Worm (Caenorhabditis elegans) whole organism, L2 larva: ENCODE data around the gene Y55F3AM.5.

Experiments used
- C34F6.9 ChIP-seq: fragments of 150-350 bp; optimal IDR thresholded peaks from 2 replicates; lab custom pipeline; 2014; ENCODE audit warnings: missing biosample characterization, missing genetic modification characterization
- F13H6.1 ChIP-seq: sonication (generic microtip); optimal IDR thresholded peaks from 2 replicates; lab custom pipeline; 2016; ENCODE audit warnings: missing genetic modification characterization, missing compliant biosample characterization
- Y55F3AM.14 ChIP-seq: fragments of 200-800 bp; sonication (Bioruptor generic); optimal IDR thresholded peaks from 2 replicates; lab custom pipeline; 2018; ENCODE audit warnings: mild to moderate bottlenecking, missing genetic modification characterization, missing compliant biosample characterization
- ZK546.5 ChIP-seq: sonication (generic microtip); optimal IDR thresholded peaks from 2 replicates; lab custom pipeline; 2017; ENCODE audit warnings: missing biosample characterization, missing genetic modification characterization
- alr-1 ChIP-seq: fragments of 150-350 bp; optimal IDR thresholded peaks from 2 replicates; lab custom pipeline; 2014; ENCODE audit warnings: missing biosample characterization, missing genetic modification characterization
- aly-2 ChIP-seq: fragments of 150-350 bp; optimal IDR thresholded peaks from 2 replicates; lab custom pipeline; 2014; ENCODE audit warnings: missing biosample characterization, missing genetic modification characterization
- ama-1 ChIP-seq: fragments of 150-350 bp; optimal IDR thresholded peaks from 2 replicates; lab custom pipeline; 2018; ENCODE audit warnings: inconsistent platforms
- ceh-16 ChIP-seq: fragments of 150-350 bp; optimal IDR thresholded peaks from 2 replicates; lab custom pipeline; 2014; ENCODE audit warnings: missing biosample characterization, missing genetic modification characterization
- crh-2 ChIP-seq: sonication (generic microtip); optimal IDR thresholded peaks from 2 replicates; lab custom pipeline; 2017; ENCODE audit warnings: missing biosample characterization, missing genetic modification characterization
- dmd-4 ChIP-seq: sonication (generic microtip); optimal IDR thresholded peaks from 2 replicates; lab custom pipeline; 2017; ENCODE audit warnings: missing biosample characterization, missing genetic modification characterization
- elt-1 ChIP-seq: fragments of 150-350 bp; optimal IDR thresholded peaks from 2 replicates; lab custom pipeline; 2014; ENCODE audit warnings: missing biosample characterization, missing genetic modification characterization
- elt-3 ChIP-seq: sonication (generic microtip); optimal IDR thresholded peaks from 2 replicates; lab custom pipeline; 2017; ENCODE audit warnings: missing biosample characterization, missing genetic modification characterization
- fos-1 ChIP-seq: fragments of 150-350 bp; optimal IDR thresholded peaks from 2 replicates; lab custom pipeline; 2014; ENCODE audit warnings: missing biosample characterization, missing genetic modification characterization
- gmeb-1 ChIP-seq: fragments of 150-350 bp; optimal IDR thresholded peaks from 2 replicates; lab custom pipeline; 2014; ENCODE audit warnings: missing biosample characterization, missing genetic modification characterization
- lin-11 ChIP-seq: fragments of 150-350 bp; sonication (generic microtip); optimal IDR thresholded peaks from 2 replicates; lab custom pipeline; 2014; ENCODE audit warnings: missing biosample characterization, missing genetic modification characterization, inconsistent platforms, mixed read lengths
- lin-13 ChIP-seq: fragments of 150-350 bp; optimal IDR thresholded peaks from 2 replicates; lab custom pipeline; 2014; ENCODE audit warnings: missing biosample characterization, missing genetic modification reagents, missing genetic modification characterization
- lin-39 ChIP-seq: fragments of 150-350 bp; optimal IDR thresholded peaks from 2 replicates; lab custom pipeline; 2014; ENCODE audit warnings: missing biosample characterization, missing genetic modification reagents, missing genetic modification characterization
- lsy-2 ChIP-seq, 2 experiments: fragments of 150-350 bp in 1 of 2; sonication (generic microtip) in 1 of 2; optimal IDR thresholded peaks; 2 replicates each; lab custom pipeline; 2014 to 2017; ENCODE audit warnings: missing biosample characterization in 2 of 2, missing genetic modification characterization in 2 of 2
- mab-5 ChIP-seq: fragments of 150-350 bp; optimal IDR thresholded peaks from 2 replicates; lab custom pipeline; 2014; ENCODE audit warnings: missing biosample characterization, missing genetic modification characterization
- mdl-1 ChIP-seq, 2 experiments: fragments of 150-350 bp in 1 of 2; sonication (generic microtip) in 1 of 2; optimal IDR thresholded peaks; 2 replicates each; lab custom pipeline; 2017; ENCODE audit warnings: missing biosample characterization in 2 of 2, missing genetic modification characterization in 2 of 2
- nhr-10 ChIP-seq: sonication (generic microtip); optimal IDR thresholded peaks from 2 replicates; lab custom pipeline; 2017; ENCODE audit warnings: missing biosample characterization, missing genetic modification characterization
- nhr-11 ChIP-seq: fragments of 150-350 bp; optimal IDR thresholded peaks from 2 replicates; lab custom pipeline; 2014; ENCODE audit warnings: missing biosample characterization, missing genetic modification characterization
- nhr-12 ChIP-seq: fragments of 150-350 bp; optimal IDR thresholded peaks from 2 replicates; lab custom pipeline; 2014; ENCODE audit warnings: missing biosample characterization, missing genetic modification characterization
- nhr-129 ChIP-seq: fragments of 150-350 bp; optimal IDR thresholded peaks from 2 replicates; lab custom pipeline; 2014; ENCODE audit warnings: missing biosample characterization, missing genetic modification characterization
- nhr-21 ChIP-seq: fragments of 150-350 bp; optimal IDR thresholded peaks from 2 replicates; lab custom pipeline; 2014; ENCODE audit warnings: missing biosample characterization, missing genetic modification characterization
- nhr-23 ChIP-seq: fragments of 150-350 bp; optimal IDR thresholded peaks from 2 replicates; lab custom pipeline; 2014; ENCODE audit warnings: missing biosample characterization, missing genetic modification reagents, missing genetic modification characterization
- nhr-237 ChIP-seq: fragments of 150-350 bp; optimal IDR thresholded peaks from 2 replicates; lab custom pipeline; 2014; ENCODE audit warnings: missing biosample characterization, missing genetic modification characterization
- nhr-25 ChIP-seq: fragments of 150-350 bp; sonication (generic microtip); optimal IDR thresholded peaks from 3 replicates; lab custom pipeline; 2014; ENCODE audit warnings: missing biosample characterization, missing genetic modification characterization
- nhr-77 ChIP-seq: fragments of 150-350 bp; optimal IDR thresholded peaks from 2 replicates; lab custom pipeline; 2014; ENCODE audit warnings: missing biosample characterization, missing genetic modification characterization
- peb-1 ChIP-seq: fragments of 150-350 bp; optimal IDR thresholded peaks from 2 replicates; lab custom pipeline; 2014; ENCODE audit warnings: missing biosample characterization, missing genetic modification characterization
- sem-4 ChIP-seq: fragments of 150-350 bp; optimal IDR thresholded peaks from 2 replicates; lab custom pipeline; 2014; ENCODE audit warnings: missing biosample characterization, missing genetic modification reagents, missing genetic modification characterization
- sma-9 ChIP-seq, 2 experiments: fragments of 150-350 bp in 1 of 2; sonication (generic microtip) in 1 of 2; optimal IDR thresholded peaks; 2 replicates each; lab custom pipeline; 2014 to 2016; ENCODE audit warnings: missing genetic modification characterization in 2 of 2, mild to moderate bottlenecking in 1 of 2, missing biosample characterization in 1 of 2, missing compliant biosample characterization in 1 of 2, missing genetic modification reagents in 1 of 2, moderate library complexity in 1 of 2
- snpc-4 ChIP-seq: fragments of 150-350 bp; optimal IDR thresholded peaks from 2 replicates; lab custom pipeline; 2014; ENCODE audit warnings: missing biosample characterization, missing genetic modification characterization
- unc-39 ChIP-seq: fragments of 150-350 bp; optimal IDR thresholded peaks from 2 replicates; lab custom pipeline; 2014; ENCODE audit warnings: missing biosample characterization, missing genetic modification characterization
- unc-55 ChIP-seq: fragments of 150-350 bp; sonication (generic microtip); optimal IDR thresholded peaks from 3 replicates; lab custom pipeline; 2014; ENCODE audit warnings: missing biosample characterization, missing genetic modification reagents, missing genetic modification characterization
- unc-62 ChIP-seq: fragments of 150-350 bp; optimal IDR thresholded peaks from 2 replicates; lab custom pipeline; 2014; ENCODE audit warnings: missing biosample characterization, missing genetic modification reagents, missing genetic modification characterization
- zag-1 ChIP-seq: fragments of 150-350 bp; optimal IDR thresholded peaks from 2 replicates; lab custom pipeline; 2014; ENCODE audit warnings: missing biosample characterization, missing genetic modification characterization
- ztf-11 ChIP-seq: sonication (generic microtip); optimal IDR thresholded peaks from 2 replicates; lab custom pipeline; 2017; ENCODE audit warnings: missing biosample characterization, missing genetic modification characterization
- ztf-4 ChIP-seq: fragments of 150-350 bp; optimal IDR thresholded peaks from 2 replicates; lab custom pipeline; 2014; ENCODE audit warnings: missing biosample characterization, missing genetic modification characterization

Y55F3AM.5 gene

DNA sequence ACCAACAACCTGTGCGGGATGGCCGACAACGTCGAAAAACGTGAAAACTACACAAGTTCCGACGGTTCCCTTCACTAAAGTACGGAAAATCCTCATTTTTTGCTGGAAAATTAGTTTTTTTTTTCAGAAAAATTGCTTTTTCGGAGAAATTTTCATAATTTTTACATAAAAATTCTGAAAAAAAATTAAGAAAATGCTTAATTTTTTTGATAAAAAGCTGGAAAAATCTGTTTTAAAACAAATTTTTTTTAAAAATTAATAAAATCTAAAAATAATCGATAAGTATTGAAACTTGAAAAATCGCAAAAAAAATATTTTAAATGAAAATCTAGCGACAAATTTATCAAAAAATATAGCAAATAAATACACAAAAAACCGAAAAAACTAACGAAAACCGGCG is 6.7 kb downstream of the Y55F3AM.5 start, which contains the start of gene immp-2:
Gene immp-2 (minus strand): TSS at position 101 of the 400 bp plus-strand sequence.
- TF ChIP-seq elt-3 (tag; lab: Kevin White, UChicago) (no peak), F13H6.1 (no peak), nhr-12 (no peak), lsy-2 (tag; optimal IDR thresholded peaks at IDR 0.05; lab: Kevin White, UChicago) (no peak), nhr-23 (tag; lab: Kevin White, UChicago) (no peak), sem-4 (tag; lab: Kevin White, UChicago) (no peak), unc-39 (no peak), nhr-77 (tag; lab: Kevin White, UChicago) (no peak)
- TF ChIP-seq, all 48 proteins: peak for 0

DNA sequence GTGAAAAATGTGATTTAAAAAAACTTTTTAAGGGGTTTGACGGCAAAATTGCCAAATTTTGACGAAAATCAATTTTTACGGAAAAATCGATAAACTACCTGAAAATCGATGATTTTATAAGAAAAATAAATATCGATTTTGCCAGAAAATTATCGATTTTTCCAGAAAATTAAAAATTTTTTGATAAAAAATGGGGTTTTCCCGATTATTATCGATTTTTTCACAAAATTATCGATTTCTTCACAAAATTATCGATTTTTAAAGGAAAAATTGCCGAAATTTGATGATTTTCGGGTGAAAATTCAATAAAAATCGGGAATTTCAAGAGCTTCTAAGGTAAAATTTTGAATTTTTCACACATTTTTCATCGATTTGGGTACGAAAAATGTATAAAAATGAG is 7.6 kb downstream of the Y55F3AM.5 start:
- TF ChIP-seq nhr-237 (tag; lab: Kevin White, UChicago) (no peak), aly-2 (tag; lab: Kevin White, UChicago) (no peak), F13H6.1 (no peak), nhr-11 (tag; lab: Kevin White, UChicago) (no peak), elt-1 (tag; lab: Kevin White, UChicago) (no peak), ZK546.5 (tag; lab: Kevin White, UChicago) (no peak), ztf-4 (tag; lab: Kevin White, UChicago) (no peak), dmd-4 (no peak), elt-3 (tag; lab: Kevin White, UChicago) (no peak), sma-9 (GFP tag; optimal IDR thresholded peaks at IDR 0.05; lab: Kevin White, UChicago) (no peak), sma-9 (tag; optimal IDR thresholded peaks at IDR 0.05; lab: Kevin White, UChicago) (no peak), nhr-77 (tag; lab: Kevin White, UChicago) (no peak)

DNA sequence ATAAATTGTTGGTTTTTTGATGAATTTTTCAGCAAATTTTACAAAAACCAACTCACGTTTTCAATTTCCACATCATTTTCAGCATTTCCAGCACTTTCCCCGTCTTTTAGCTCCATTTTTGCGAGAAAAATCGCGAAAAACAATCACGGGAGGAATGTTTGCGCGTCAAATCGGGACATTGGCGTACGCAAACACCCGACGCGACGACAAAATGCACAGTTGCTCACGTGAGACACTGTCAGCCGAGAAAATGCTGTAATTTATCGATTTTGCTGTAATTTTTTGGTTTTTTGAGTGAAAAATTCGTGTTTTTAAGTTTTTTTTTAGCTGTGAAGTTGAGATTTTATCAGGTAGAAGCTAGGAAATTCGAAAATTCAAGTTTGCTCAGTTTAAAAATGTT is 10.5 kb downstream of the Y55F3AM.5 start, which contains the start of gene Y55F3AM.9:
Gene Y55F3AM.9 (minus strand): TSS at position 189 of the 400 bp plus-strand sequence.
- TF ChIP-seq nhr-77 (tag; lab: Kevin White, UChicago) (no peak), unc-55 (GFP tag; lab: Kevin White, UChicago) (peak; percentile 64), nhr-129 (tag; lab: Kevin White, UChicago) (peak; percentile 42), fos-1 (tag; lab: Kevin White, UChicago) (peak; percentile 27), crh-2 (tag; lab: Kevin White, UChicago) (peak; percentile 20), unc-62 (GFP tag; lab: Kevin White, UChicago) (no peak), ama-1 (lab: Kevin White, UChicago) (peak; percentile 18), lsy-2 (tag; optimal IDR thresholded peaks at IDR 0.05; lab: Kevin White, UChicago) (peak; percentile 33 to 76), C34F6.9 (peak; percentile 66), gmeb-1 (peak; percentile 34)

DNA sequence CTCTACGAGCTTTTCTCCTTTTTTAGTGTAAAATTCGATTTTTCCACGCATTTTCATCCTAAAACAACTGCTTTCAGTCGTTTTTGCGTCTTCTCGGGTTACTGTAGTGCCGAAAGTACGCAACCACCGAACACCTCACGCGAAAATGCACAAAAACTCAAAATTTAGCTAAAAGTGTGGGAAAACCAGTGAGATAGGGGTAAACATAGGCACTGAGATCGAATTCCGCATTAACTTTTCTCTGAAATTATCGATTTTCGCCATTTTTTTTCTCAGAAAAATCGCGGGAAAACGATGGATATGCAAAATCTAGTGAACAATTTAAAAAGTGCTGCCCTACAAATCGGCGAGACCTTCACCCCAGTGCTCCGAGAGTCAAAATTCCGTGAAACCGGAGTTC is 11.2 kb downstream of the Y55F3AM.5 start, which contains the start of gene atg-3:
Gene atg-3 (plus strand): TSS at position 301 of the 400 bp plus-strand sequence.
- TF ChIP-seq dmd-4 = no peak
- TF ChIP-seq mab-5 (tag; lab: Kevin White, UChicago) = no peak
- TF ChIP-seq crh-2 (tag; lab: Kevin White, UChicago) = no peak
- no peak for TF ChIP-seq lin-11 (tag; lab: Kevin White, UChicago)

DNA sequence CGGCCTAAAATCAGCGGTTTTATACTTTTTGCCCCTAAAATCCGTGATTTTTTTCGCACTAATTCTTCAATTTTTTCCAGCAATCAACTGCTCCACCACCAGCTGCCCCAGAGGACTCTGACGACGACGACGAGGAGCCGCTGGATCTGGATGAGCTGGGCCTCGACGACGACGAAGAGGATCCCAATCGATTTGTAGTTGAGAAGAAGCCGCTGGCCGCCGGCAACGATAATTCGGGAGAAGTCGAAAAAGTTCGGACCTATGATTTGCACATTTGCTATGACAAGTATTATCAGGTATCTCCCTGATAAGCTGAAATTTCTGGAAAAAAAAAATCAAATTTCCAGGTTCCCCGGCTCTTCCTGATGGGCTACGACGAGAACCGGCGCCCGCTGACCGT is 12.8 kb downstream of the Y55F3AM.5 start:
- TF ChIP-seq unc-55 (GFP tag; lab: Kevin White, UChicago) (no peak), mab-5 (tag; lab: Kevin White, UChicago) (no peak), nhr-237 (tag; lab: Kevin White, UChicago) (no peak), fos-1 (tag; lab: Kevin White, UChicago) (no peak), nhr-11 (tag; lab: Kevin White, UChicago) (no peak), nhr-10 (tag; lab: Kevin White, UChicago) (no peak), Y55F3AM.14 (GFP tag; lab: Kevin White, UChicago) (no peak), ztf-4 (tag; lab: Kevin White, UChicago) (no peak), sma-9 (GFP tag; optimal IDR thresholded peaks at IDR 0.05; lab: Kevin White, UChicago) (no peak), sma-9 (tag; optimal IDR thresholded peaks at IDR 0.05; lab: Kevin White, UChicago) (no peak)
- TF ChIP-seq, all 48 proteins: peak for 0

DNA sequence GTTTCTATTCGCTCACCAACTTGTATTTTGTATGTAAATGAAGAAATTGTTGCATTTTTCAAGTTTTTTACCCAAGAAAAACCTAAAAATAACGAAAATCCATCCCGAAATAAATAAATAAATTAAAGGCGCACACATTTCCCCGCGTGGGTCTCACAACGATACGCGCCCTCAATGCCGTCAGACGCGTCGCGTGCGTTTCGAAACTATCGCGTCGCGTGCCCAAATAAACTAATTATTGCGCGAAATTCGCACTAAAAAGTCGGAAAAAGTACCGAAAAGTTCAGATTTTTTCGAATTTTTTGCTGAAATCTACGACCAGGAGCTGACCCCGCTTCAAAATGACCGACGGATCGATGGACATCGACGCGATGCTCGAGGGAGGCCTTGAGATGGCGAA is 13.4 kb downstream of the Y55F3AM.5 start, which contains the start of gene rbm-39:
Gene rbm-39 (plus strand): TSS at position 178 of the 400 bp plus-strand sequence.
- TF ChIP-seq alr-1 (tag; lab: Kevin White, UChicago) (no peak), Y55F3AM.14 (GFP tag; lab: Kevin White, UChicago) (no peak), lsy-2 (tag; optimal IDR thresholded peaks at IDR 0.05; lab: Kevin White, UChicago) (peak; percentile 80 to 90), ceh-16 (tag; lab: Kevin White, UChicago) (peak; percentile 26), mdl-1 (tag; optimal IDR thresholded peaks at IDR 0.05; lab: Kevin White, UChicago) (peak in 1 of 2 experiments; percentile 59), lin-13 (peak; percentile 87), snpc-4 (peak; percentile 52), dmd-4 (no peak), ztf-4 (tag; lab: Kevin White, UChicago) (peak; percentile 20), mab-5 (tag; lab: Kevin White, UChicago) (peak; percentile 5), crh-2 (tag; lab: Kevin White, UChicago) (peak; percentile 84), ama-1 (lab: Kevin White, UChicago) (peak; percentile 59), unc-39 (no peak), nhr-21 (tag; lab: Kevin White, UChicago) (peak; percentile 70), fos-1 (tag; lab: Kevin White, UChicago) (peak; percentile 48), zag-1 (tag; lab: Kevin White, UChicago) (no peak), nhr-25 (tag; lab: Kevin White, UChicago) (peak; percentile 68), lin-39 (no peak), F13H6.1 (peak; percentile 76), lin-11 (tag; lab: Kevin White, UChicago) (peak; percentile 82), elt-1 (tag; lab: Kevin White, UChicago) (no peak), ztf-11 (tag; lab: Kevin White, UChicago) (no peak), elt-3 (tag; lab: Kevin White, UChicago) (no peak), nhr-77 (tag; lab: Kevin White, UChicago) (no peak), peb-1 (no peak), C34F6.9 (peak; percentile 92)
